Fruit fly (Drosophila melanogaster) whole organism, embryonic: ENCODE results near the gene nst.

Experiments
- Aef1 ChIP-seq: fragments of 200-800 bp; sonication (Bioruptor generic); IDR thresholded peaks from 3 replicates; pipeline ENCODE4 v1.3.6; 2022; ENCODE audit warnings: missing biosample characterization, missing genetic modification characterization
- Antp ChIP-seq: fragments of 200-800 bp; sonication (Bioruptor generic); optimal IDR thresholded peaks from 3 replicates; lab custom pipeline; 2016; ENCODE audit warnings: missing biosample characterization, missing genetic modification characterization
- Asciz ChIP-seq: fragments of 200-800 bp; sonication (Bioruptor generic); optimal IDR thresholded peaks from 2 replicates; lab custom pipeline; 2017; ENCODE audit warnings: missing biosample characterization, mild to moderate bottlenecking, missing genetic modification characterization, missing genetic modification reagents
- B-H2 ChIP-seq: fragments of 200-800 bp; sonication (Bioruptor generic); optimal IDR thresholded peaks from 2 replicates; lab custom pipeline; 2018; ENCODE audit warnings: missing biosample characterization, mild to moderate bottlenecking, missing genetic modification characterization
- Bdp1 ChIP-seq: fragments of 200-800 bp; sonication (Bioruptor generic); optimal IDR thresholded peaks from 3 replicates; lab custom pipeline; 2016; ENCODE audit warnings: missing biosample characterization, missing genetic modification characterization
- CG10959 ChIP-seq: fragments of 200-800 bp; sonication (Bioruptor generic); IDR thresholded peaks from 2 replicates; pipeline ENCODE4 v1.3.6; 2022; ENCODE audit warnings: missing biosample characterization, missing genetic modification characterization
- CG10979 ChIP-seq: fragments of 200-800 bp; sonication (Bioruptor generic); optimal IDR thresholded peaks from 2 replicates; lab custom pipeline; 2018; ENCODE audit warnings: missing biosample characterization, mild to moderate bottlenecking, missing genetic modification characterization, moderate library complexity
- CG11504 ChIP-seq: fragments of 200-800 bp; sonication (Bioruptor generic); optimal IDR thresholded peaks from 3 replicates; lab custom pipeline; 2019; ENCODE audit warnings: missing biosample characterization, mild to moderate bottlenecking, missing genetic modification characterization, moderate library complexity
- CG14667 ChIP-seq: fragments of 200-800 bp; sonication (Bioruptor generic); IDR thresholded peaks from 2 replicates; pipeline ENCODE4 v1.3.6; 2022; ENCODE audit warnings: missing biosample characterization, missing genetic modification characterization
- CG14710 ChIP-seq: fragments of 200-800 bp; sonication (Bioruptor generic); optimal IDR thresholded peaks from 3 replicates; lab custom pipeline; 2019; ENCODE audit warnings: missing biosample characterization, mild to moderate bottlenecking, missing genetic modification characterization, moderate library complexity
- CG16813 ChIP-seq: fragments of 200-800 bp; sonication (Bioruptor generic); IDR thresholded peaks from 3 replicates; pipeline ENCODE4 v1.3.6; 2022; ENCODE audit warnings: missing biosample characterization, missing genetic modification characterization; ENCODE audit not compliant: partially characterized antibody
- CG17829 ChIP-seq: fragments of 200-800 bp; optimal IDR thresholded peaks from 2 replicates; lab custom pipeline; 2019; ENCODE audit warnings: missing biosample characterization, mild to moderate bottlenecking, missing genetic modification characterization, moderate library complexity
- CG2129 ChIP-seq: fragments of 200-800 bp; sonication (Bioruptor generic); IDR thresholded peaks from 2 replicates; pipeline ENCODE4 v1.3.6; 2022; ENCODE audit warnings: missing biosample characterization, missing genetic modification characterization; ENCODE audit not compliant: partially characterized antibody
- CG33213 ChIP-seq: fragments of 200-800 bp; sonication (Bioruptor generic); optimal IDR thresholded peaks from 3 replicates; lab custom pipeline; 2016; ENCODE audit warnings: missing biosample characterization, missing genetic modification characterization
- CG34376 ChIP-seq: fragments of 200-800 bp; sonication (Bioruptor generic); optimal IDR thresholded peaks from 2 replicates; lab custom pipeline; 2018; ENCODE audit warnings: missing biosample characterization, mild to moderate bottlenecking, missing genetic modification characterization
- CG43689 ChIP-seq: fragments of 200-800 bp; sonication (Bioruptor generic); IDR thresholded peaks from 2 replicates; pipeline ENCODE4 v1.3.6; 2022; ENCODE audit warnings: missing biosample characterization, missing genetic modification characterization
- CG6765 ChIP-seq: fragments of 200-800 bp; sonication (Bioruptor generic); optimal IDR thresholded peaks from 3 replicates; lab custom pipeline; 2017; ENCODE audit warnings: missing biosample characterization, mild to moderate bottlenecking, missing genetic modification characterization
- CG6854 ChIP-seq: fragments of 200-800 bp; sonication (Bioruptor generic); optimal IDR thresholded peaks from 3 replicates; lab custom pipeline; 2017; ENCODE audit warnings: missing biosample characterization, mild to moderate bottlenecking, missing genetic modification characterization
- CG7556 ChIP-seq: fragments of 200-800 bp; sonication (Bioruptor generic); optimal IDR thresholded peaks from 2 replicates; lab custom pipeline; 2017; ENCODE audit warnings: missing biosample characterization, mild to moderate bottlenecking, missing genetic modification characterization
- CG7786 ChIP-seq: fragments of 200-800 bp; sonication (Bioruptor generic); optimal IDR thresholded peaks from 2 replicates; lab custom pipeline; 2016; ENCODE audit warnings: missing biosample characterization, missing genetic modification characterization
- CG7839 ChIP-seq: fragments of 200-800 bp; sonication (Bioruptor generic); optimal IDR thresholded peaks from 3 replicates; lab custom pipeline; 2018; ENCODE audit warnings: missing biosample characterization, mild to moderate bottlenecking, missing genetic modification characterization, moderate library complexity
- CG8359 ChIP-seq: fragments of 200-800 bp; sonication (Bioruptor generic); optimal IDR thresholded peaks from 2 replicates; lab custom pipeline; 2017; ENCODE audit warnings: missing biosample characterization, mild to moderate bottlenecking, missing genetic modification characterization, borderline replicate concordance
- Camta ChIP-seq: fragments of 200-800 bp; sonication (Bioruptor generic); optimal IDR thresholded peaks from 2 replicates; lab custom pipeline; 2016; ENCODE audit warnings: missing biosample characterization, missing genetic modification characterization
- Fer1 ChIP-seq: fragments of 200-800 bp; sonication (Bioruptor generic); optimal IDR thresholded peaks from 2 replicates; lab custom pipeline; 2017; ENCODE audit warnings: missing biosample characterization, mild to moderate bottlenecking, missing genetic modification characterization
- Fer2 ChIP-seq: fragments of 200-800 bp; sonication (Bioruptor generic); optimal IDR thresholded peaks from 2 replicates; lab custom pipeline; 2018; ENCODE audit warnings: missing biosample characterization, mild to moderate bottlenecking, missing genetic modification characterization, moderate library complexity
- GATAe ChIP-seq: fragments of 200-800 bp; sonication (Bioruptor generic); conservative IDR thresholded peaks from 2 replicates; pipeline ENCODE4 v1.3.6; 2022; ENCODE audit warnings: missing biosample characterization, missing genetic modification characterization
- HLH54F ChIP-seq: fragments of 200-800 bp; sonication (Bioruptor generic); optimal IDR thresholded peaks from 3 replicates; lab custom pipeline; 2016; ENCODE audit warnings: missing biosample characterization, missing genetic modification characterization
- Hmr ChIP-seq: fragments of 200-800 bp; sonication (Bioruptor generic); optimal IDR thresholded peaks from 3 replicates; lab custom pipeline; 2017; ENCODE audit warnings: mild to moderate bottlenecking, missing biosample characterization, missing genetic modification reagents, missing genetic modification characterization
- Hr39 ChIP-seq: fragments of >200 bp; optimal IDR thresholded peaks from 2 replicates; lab custom pipeline; 2017
- Kr ChIP-seq: fragments of 200-800 bp; sonication (Bioruptor generic); optimal IDR thresholded peaks from 2 replicates; lab custom pipeline; 2017; ENCODE audit warnings: missing biosample characterization, mild to moderate bottlenecking, missing genetic modification characterization
- Lpt ChIP-seq: fragments of >200 bp; optimal IDR thresholded peaks from 2 replicates; lab custom pipeline; 2018; ENCODE audit warnings: missing biosample characterization, missing genetic modification characterization
- Mad ChIP-seq: fragments of 200-800 bp; sonication (Bioruptor generic); optimal IDR thresholded peaks from 2 replicates; lab custom pipeline; 2016; ENCODE audit warnings: missing biosample characterization, missing genetic modification characterization
- Sry-β ChIP-seq: fragments of 200-800 bp; sonication (Bioruptor generic); optimal IDR thresholded peaks from 2 replicates; lab custom pipeline; 2018; ENCODE audit warnings: missing biosample characterization, mild to moderate bottlenecking, missing genetic modification characterization, moderate library complexity
- Xbp1 ChIP-seq: fragments of 200-800 bp; sonication (Bioruptor generic); optimal IDR thresholded peaks from 3 replicates; lab custom pipeline; 2016; ENCODE audit warnings: missing biosample characterization, mild to moderate bottlenecking, missing genetic modification characterization
- bowl ChIP-seq: fragments of 200-800 bp; sonication (Bioruptor generic); IDR thresholded peaks from 2 replicates; pipeline ENCODE4 v1.3.6; 2022; ENCODE audit warnings: missing biosample characterization, missing genetic modification characterization
- caup ChIP-seq: fragments of 200-800 bp; sonication (Bioruptor generic); optimal IDR thresholded peaks from 3 replicates; lab custom pipeline; 2017; ENCODE audit warnings: missing biosample characterization, mild to moderate bottlenecking, missing genetic modification characterization, moderate library complexity; ENCODE audit not compliant: severe bottlenecking
- chif ChIP-seq, 2 experiments: fragments of 200-800 bp; sonication (Bioruptor generic); optimal IDR thresholded peaks; 3 replicates each; lab custom pipeline; 2016; ENCODE audit warnings: missing biosample characterization in 2 of 2, missing genetic modification characterization in 2 of 2
- ems ChIP-seq: fragments of 200-800 bp; sonication (Bioruptor generic); optimal IDR thresholded peaks from 3 replicates; lab custom pipeline; 2016; ENCODE audit warnings: missing biosample characterization, missing genetic modification characterization
- hkb ChIP-seq, 2 experiments: fragments of 200-800 bp in 1 of 2; fragments of >200 bp in 1 of 2; sonication (Bioruptor generic) in 1 of 2; IDR thresholded peaks in 1 of 2; optimal IDR thresholded peaks in 1 of 2; 2 replicates each; pipeline versions ENCODE4 v1.3.6 to Lab custom; 2017 to 2022; ENCODE audit warnings: missing biosample characterization in 1 of 2, missing genetic modification characterization in 1 of 2
- kay ChIP-seq: fragments of 200-800 bp; sonication (Bioruptor generic); optimal IDR thresholded peaks from 2 replicates; lab custom pipeline; 2016; ENCODE audit warnings: missing biosample characterization, missing genetic modification characterization
- lov ChIP-seq, 2 experiments: fragments of 200-800 bp in 1 of 2; fragments of >200 bp in 1 of 2; sonication (Bioruptor generic) in 1 of 2; IDR thresholded peaks in 1 of 2; optimal IDR thresholded peaks in 1 of 2; 2 replicates in 1 of 2; 3 replicates in 1 of 2; pipeline versions ENCODE4 v1.3.6 to Lab custom; 2017 to 2022; ENCODE audit warnings: missing biosample characterization in 1 of 2, missing genetic modification characterization in 1 of 2
- org-1 ChIP-seq: fragments of 200-800 bp; sonication (Bioruptor generic); optimal IDR thresholded peaks from 2 replicates; lab custom pipeline; 2017; ENCODE audit warnings: missing biosample characterization, missing genetic modification characterization
- phol ChIP-seq: fragments of 200-800 bp; sonication (Bioruptor generic); optimal IDR thresholded peaks from 3 replicates; lab custom pipeline; 2018; ENCODE audit warnings: missing biosample characterization, mild to moderate bottlenecking, missing genetic modification characterization, moderate library complexity
- pzg ChIP-seq: fragments of 200-800 bp; sonication (Bioruptor generic); optimal IDR thresholded peaks from 3 replicates; lab custom pipeline; 2018; ENCODE audit warnings: missing biosample characterization, mild to moderate bottlenecking, missing genetic modification characterization, moderate library complexity
- schlank ChIP-seq: fragments of 200-800 bp; sonication (Bioruptor generic); optimal IDR thresholded peaks from 2 replicates; lab custom pipeline; 2018; ENCODE audit warnings: missing biosample characterization, mild to moderate bottlenecking, missing genetic modification characterization
- sens ChIP-seq: fragments of 200-800 bp; sonication (Bioruptor generic); peaks from one replicate; lab custom pipeline; 2016; ENCODE audit warnings: missing biosample characterization, missing genetic modification characterization
- sim ChIP-seq: fragments of 200-800 bp; sonication (Bioruptor generic); IDR thresholded peaks from 2 replicates; pipeline ENCODE4 v1.3.6; 2022; ENCODE audit warnings: missing biosample characterization, missing genetic modification characterization
- slou ChIP-seq: fragments of 200-800 bp; sonication (Bioruptor generic); optimal IDR thresholded peaks from 3 replicates; lab custom pipeline; 2016; ENCODE audit warnings: missing biosample characterization, missing genetic modification characterization
- ttk ChIP-seq: fragments of 200-800 bp; sonication (Bioruptor generic); IDR thresholded peaks from 2 replicates; pipeline ENCODE4 v2.1.2; 2022; ENCODE audit warnings: missing biosample characterization, missing genetic modification characterization
- wdn ChIP-seq: fragments of 200-800 bp; sonication (Bioruptor generic); IDR thresholded peaks from 2 replicates; pipeline ENCODE4 v1.3.6; 2022; ENCODE audit warnings: missing biosample characterization, missing genetic modification characterization
- yki ChIP-seq: fragments of >200 bp; optimal IDR thresholded peaks from 3 replicates; lab custom pipeline; 2018
- z ChIP-seq: fragments of 200-800 bp; sonication (Bioruptor generic); IDR thresholded peaks from 3 replicates; pipeline ENCODE4 v1.3.6; 2022; ENCODE audit warnings: missing biosample characterization, missing genetic modification characterization

Gene nst

DNA sequence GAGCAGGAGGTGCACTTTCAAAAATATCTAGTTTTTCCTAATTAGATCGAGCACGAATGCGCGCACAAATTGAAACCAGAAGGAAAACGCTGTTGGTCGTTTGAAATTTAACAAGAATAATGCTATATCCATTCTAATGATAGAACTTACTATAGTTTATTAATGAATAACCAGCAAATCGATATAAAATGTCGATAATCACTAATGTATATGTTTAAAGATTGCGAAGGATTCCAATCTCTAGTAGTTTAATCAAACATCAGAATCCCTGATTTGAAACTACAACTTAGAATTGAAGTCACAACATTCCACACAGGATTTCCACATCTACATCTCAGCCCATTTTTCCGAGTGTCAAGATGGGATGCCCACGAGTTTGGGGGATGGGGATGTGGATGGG, 35.5 kb upstream of the nst start (continued):
- TF ChIP-seq org-1 (GFP tag; lab: Kevin White, UChicago) (no peak), Bdp1 (GFP tag; lab: Kevin White, UChicago) (no peak), CG8359 (no peak), Asciz (GFP tag; lab: Kevin White, UChicago) (no peak), CG16813 (GFP tag; lab: Robert Waterston, UW) (no peak), CG6765 (GFP tag; lab: Kevin White, UChicago) (no peak), GATAe (no peak), Sry-β (GFP tag; lab: Kevin White, UChicago) (no peak), schlank (tag; lab: Kevin White, UChicago) (no peak), CG14667 (no peak), Lpt (no peak), ttk (no peak), z (GFP tag; lab: Robert Waterston, UW) (no peak), pzg (GFP tag; lab: Kevin White, UChicago) (no peak), Kr (no peak), bowl (GFP tag; lab: Robert Waterston, UW) (no peak), CG14710 (peak; percentile 22), wdn (GFP tag; lab: Robert Waterston, UW) (no peak), phol (peak; percentile 32), CG43689 (GFP tag; lab: Robert Waterston, UW) (no peak), CG10959 (GFP tag; lab: Robert Waterston, UW) (no peak), CG2129 (GFP tag; lab: Robert Waterston, UW) (no peak), sens (GFP tag; lab: Kevin White, UChicago) (peak; percentile 88), Antp (GFP tag; lab: Kevin White, UChicago) (no peak), Hr39 (lab: Kevin White, UChicago) (no peak), slou (GFP tag; lab: Kevin White, UChicago) (no peak), Fer2 (tag; lab: Kevin White, UChicago) (no peak), ems (GFP tag; lab: Kevin White, UChicago) (no peak), CG7839 (tag; lab: Kevin White, UChicago) (peak; percentile 27), CG10979 (tag; lab: Kevin White, UChicago) (peak; percentile 43), Camta (GFP tag; lab: Kevin White, UChicago) (no peak), HLH54F (GFP tag; lab: Kevin White, UChicago) (no peak), caup (GFP tag; lab: Kevin White, UChicago) (no peak), chif (GFP tag; optimal IDR thresholded peaks at IDR 0.05; lab: Kevin White, UChicago) (no peak), Aef1 (GFP tag; lab: Robert Waterston, UW) (no peak), CG7786 (no peak), CG34376 (GFP tag; lab: Kevin White, UChicago) (no peak), Xbp1 (GFP tag; lab: Kevin White, UChicago) (no peak), CG7556 (GFP tag; lab: Kevin White, UChicago) (peak; percentile 34), Mad (GFP tag; lab: Kevin White, UChicago) (no peak), hkb (optimal IDR thresholded peaks at IDR 0.05; lab: Kevin White, UChicago) (no peak), hkb (GFP tag; IDR thresholded peaks at IDR 0.05; lab: Robert Waterston, UW) (no peak), sim (GFP tag; lab: Robert Waterston, UW) (no peak), yki (lab: Kevin White, UChicago) (no peak), CG33213 (no peak), CG11504 (tag; lab: Kevin White, UChicago) (peak; percentile 25), Hmr (GFP tag; lab: Kevin White, UChicago) (no peak), Fer1 (GFP tag; lab: Kevin White, UChicago) (no peak), kay (GFP tag; lab: Kevin White, UChicago) (no peak), B-H2 (GFP tag; lab: Kevin White, UChicago) (no peak), CG6854 (GFP tag; lab: Kevin White, UChicago) (no peak), lov (optimal IDR thresholded peaks at IDR 0.05; lab: Kevin White, UChicago) (no peak), lov (GFP tag; IDR thresholded peaks at IDR 0.05; lab: Robert Waterston, UW) (no peak), CG17829 (peak; percentile 34)
